Worm (Caenorhabditis elegans): ENCODE measurements around the gene T09F5.2.

The T09F5.2 gene

DNA sequence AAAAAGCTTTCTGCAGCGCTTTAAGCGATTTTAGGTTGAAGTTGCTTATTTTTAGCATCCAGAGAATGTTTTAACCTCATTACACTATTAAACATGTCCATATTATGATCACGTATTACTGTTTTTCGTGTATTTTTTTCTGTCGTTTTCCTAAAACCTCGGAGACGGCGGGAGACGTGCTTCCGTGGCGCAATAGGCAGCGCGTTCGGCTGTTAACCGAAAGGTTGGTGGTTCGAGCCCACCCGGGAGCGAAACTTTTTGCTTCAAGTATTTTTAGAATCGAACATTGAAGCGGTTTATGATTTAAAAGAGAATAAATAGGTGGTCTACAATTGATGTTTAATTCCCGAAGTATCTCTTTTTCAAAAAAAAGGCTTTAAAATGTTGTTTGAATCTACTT is 5.7 kb downstream of the T09F5.2 start (continued):
- TF ChIP-seq snpc-1.1 (tag; optimal IDR thresholded peaks at IDR 0.05; ENCODE audit: insufficient read depth), result peak; percentile 17
- TF ChIP-seq F49E8.2 (tag; optimal IDR thresholded peaks at IDR 0.05; ENCODE audit: insufficient read depth), result no peak
- peak; percentile 62; the same call in 1 of the 2 replicates for TF ChIP-seq hmg-1.2 (GFP tag; IDR thresholded peaks at IDR 0.05)
- TF ChIP-seq mes-4 (tag; optimal IDR thresholded peaks at IDR 0.05), result no peak
- no peak for TF ChIP-seq egrh-3 (GFP tag; IDR thresholded peaks at IDR 0.05)
- TF ChIP-seq lsy-27 (tag; optimal IDR thresholded peaks at IDR 0.05; ENCODE audit: borderline replicate concordance, insufficient read depth), result peak; percentile 2
- TF ChIP-seq hlh-26 (GFP tag; conservative IDR thresholded peaks at IDR 0.05), result no peak
- TF ChIP-seq F57A8.1 (GFP tag; optimal IDR thresholded peaks at IDR 0.05), result no peak
- TF ChIP-seq dox-1 (GFP tag; IDR thresholded peaks at IDR 0.05), result no peak
- TF ChIP-seq rec-8 (tag; optimal IDR thresholded peaks at IDR 0.05), result no peak
- no peak for TF ChIP-seq dpff-1 (tag; optimal IDR thresholded peaks at IDR 0.05)
- TF ChIP-seq attf-5 (GFP tag; optimal IDR thresholded peaks at IDR 0.05), result peak; percentile 38

DNA sequence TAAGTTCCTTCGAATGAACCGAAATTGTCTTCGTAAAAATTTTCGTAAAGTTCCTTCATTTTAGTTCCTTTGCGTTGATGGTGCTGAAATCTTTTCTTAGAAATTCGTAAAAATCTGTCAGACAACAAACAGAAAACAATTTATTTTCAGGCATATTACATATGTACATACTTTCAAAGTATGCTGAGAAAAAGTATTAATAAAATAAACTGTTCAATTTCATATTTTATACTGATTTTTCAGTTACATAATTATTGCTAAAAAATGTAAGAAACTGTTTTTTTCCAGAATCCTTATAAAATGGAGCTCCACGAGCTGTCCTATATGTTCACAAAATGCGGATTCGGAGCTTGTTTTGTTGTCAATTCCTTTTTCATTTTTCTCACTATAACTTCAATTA is 7.9 kb downstream of the T09F5.2 start, which contains the start of gene str-45:
Gene str-45, plus strand, starts transcription at position 301 of the 400 bp plus-strand sequence.
- TF ChIP-seq F57A8.1 (GFP tag; optimal IDR thresholded peaks at IDR 0.05) (no peak), madf-10 (tag; optimal IDR thresholded peaks at IDR 0.05) (no peak), let-607 (tag; optimal IDR thresholded peaks at IDR 0.05) (no peak), lin-35 (GFP tag; optimal IDR thresholded peaks at IDR 0.05) (no peak), cebp-2 (GFP tag; IDR thresholded peaks at IDR 0.05) (no peak), sdz-38 (tag; optimal IDR thresholded peaks at IDR 0.05) (no peak)

DNA sequence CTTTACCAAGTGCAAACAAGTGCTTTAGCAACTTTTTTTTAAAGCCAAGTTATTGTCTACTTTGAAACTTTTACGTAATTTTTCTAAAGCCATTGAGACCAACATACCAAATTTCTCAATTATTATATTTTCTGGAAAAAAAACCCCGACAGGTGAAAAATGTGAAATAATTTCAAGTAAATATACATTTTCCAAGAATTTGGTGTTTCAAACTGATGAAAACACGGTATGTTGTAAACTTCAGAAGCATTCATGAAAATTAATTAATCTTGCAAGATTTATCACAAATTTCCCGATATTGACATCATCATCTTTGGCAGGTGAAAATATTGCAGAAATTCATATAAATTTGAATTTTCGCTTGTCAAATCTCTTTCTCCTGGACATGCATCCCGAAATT is 11.9 kb downstream of the T09F5.2 start, which contains the start of gene srz-11:
Gene srz-11, plus strand, starts transcription at position 386 of the 400 bp plus-strand sequence.
- TF ChIP-seq nfyb-1 (GFP tag; IDR thresholded peaks at IDR 0.05), result no peak
- no peak for TF ChIP-seq ZK185.1 (tag; optimal IDR thresholded peaks at IDR 0.05; ENCODE audit: poor library complexity, severe bottlenecking)
- TF ChIP-seq ceh-91 (GFP tag; IDR thresholded peaks at IDR 0.05), result no peak
- no peak for TF ChIP-seq rcor-1 (GFP tag; IDR thresholded peaks at IDR 0.05)
- no peak for TF ChIP-seq fkh-3 (tag; optimal IDR thresholded peaks at IDR 0.05)
- TF ChIP-seq hmg-1.2 (GFP tag; IDR thresholded peaks at IDR 0.05), result no peak
- no peak for TF ChIP-seq tlf-1 (GFP tag; optimal IDR thresholded peaks at IDR 0.05)

DNA sequence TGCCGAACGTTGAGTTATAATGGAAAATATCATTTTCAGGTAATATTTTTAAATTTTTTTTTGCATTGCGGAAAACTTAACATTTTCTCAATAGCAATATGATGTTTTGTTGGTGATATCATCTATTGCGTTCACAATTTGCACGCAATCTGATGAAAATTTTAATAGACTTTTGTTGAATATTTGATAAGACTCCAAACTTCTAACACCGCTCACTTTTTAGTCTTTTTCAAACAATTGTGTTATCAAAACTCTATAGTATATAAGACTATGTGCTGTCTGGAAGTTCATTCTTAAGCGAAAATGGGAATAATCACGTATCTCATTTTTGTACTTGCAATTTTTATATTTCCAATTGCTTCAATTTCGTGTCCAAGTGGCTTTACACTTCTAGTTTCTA is 24.7 kb downstream of the T09F5.2 start, which contains the start of gene clec-47:
Gene clec-47, plus strand, starts transcription at position 301 of the 400 bp plus-strand sequence.
- TF ChIP-seq nhr-90 (tag; optimal IDR thresholded peaks at IDR 0.05) (no peak), D2030.7 (GFP tag; IDR thresholded peaks at IDR 0.05) (no peak), B0019.2 (GFP tag; conservative IDR thresholded peaks at IDR 0.05) (no peak), ccch-3 (GFP tag; optimal IDR thresholded peaks at IDR 0.05) (no peak), madf-8 (GFP tag; conservative IDR thresholded peaks at IDR 0.05) (no peak), snpc-4 (GFP tag; optimal IDR thresholded peaks at IDR 0.05) (no peak), snpc-4 (tag; optimal IDR thresholded peaks at IDR 0.05) (no peak), xnd-1 (tag; optimal IDR thresholded peaks at IDR 0.05) (no peak), F22D6.2 (tag; optimal IDR thresholded peaks at IDR 0.05) (no peak), sptf-2 (GFP tag; optimal IDR thresholded peaks at IDR 0.05) (no peak), hrde-1 (tag; optimal IDR thresholded peaks at IDR 0.05; ENCODE audit: borderline replicate concordance) (no peak), ceh-27 (GFP tag; optimal IDR thresholded peaks at IDR 0.05) (no peak), F10E7.11 (tag; optimal IDR thresholded peaks at IDR 0.05) (no peak), rec-8 (tag; optimal IDR thresholded peaks at IDR 0.05) (no peak), snpc-1.3 (tag; optimal IDR thresholded peaks at IDR 0.05; ENCODE audit: insufficient read depth) (no peak), B0035.1 (tag; optimal IDR thresholded peaks at IDR 0.05) (no peak), snpc-3.4 (tag; optimal IDR thresholded peaks at IDR 0.05) (no peak), F52B5.7 (tag; optimal IDR thresholded peaks at IDR 0.05) (no peak)

All from whole organism, young adult.